Fruit fly (Drosophila melanogaster) whole organism: Measurements from ENCODE around the gene Dhod.

Experiments used
- CG8478 ChIP-seq: fragments of >200 bp; optimal IDR thresholded peaks from 2 replicates; lab custom pipeline; 2018; ENCODE audit warnings: inconsistent platforms
- Dll ChIP-seq: fragments of >200 bp; optimal IDR thresholded peaks from 2 replicates; lab custom pipeline; 2017
- EcR ChIP-seq, 2 experiments: fragments of >200 bp; optimal IDR thresholded peaks; 2 replicates each; lab custom pipeline; 2017; ENCODE audit warnings: missing biosample characterization in 2 of 2, missing genetic modification characterization in 2 of 2, missing genetic modification reagents in 2 of 2
- pan ChIP-seq: fragments of >200 bp; optimal IDR thresholded peaks from 2 replicates; lab custom pipeline; 2017
- psq ChIP-seq: fragments of >200 bp; optimal IDR thresholded peaks from 2 replicates; lab custom pipeline; 2017
- usp ChIP-seq: fragments of >200 bp; optimal IDR thresholded peaks from 2 replicates; lab custom pipeline; 2017; ENCODE audit warnings: missing biosample characterization, missing genetic modification characterization, mixed read lengths

DNA sequence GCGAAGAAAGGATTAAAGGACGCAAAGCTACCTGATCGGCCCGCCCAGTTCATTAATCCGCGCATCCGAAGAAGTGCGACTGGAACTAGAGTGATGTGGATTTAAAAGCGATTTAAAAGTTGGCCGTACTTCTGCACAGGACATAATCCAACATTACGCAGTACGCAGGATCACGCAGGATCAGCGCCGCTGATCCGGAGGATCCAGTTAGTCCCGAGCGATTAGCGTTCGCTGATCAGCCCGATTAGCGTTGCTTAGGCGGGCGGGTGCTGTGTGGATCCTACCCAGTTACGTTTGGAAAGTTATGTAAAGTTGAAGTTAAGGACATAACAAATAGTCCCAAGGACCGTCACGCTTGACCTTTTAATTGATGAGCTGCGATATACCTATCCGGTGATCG is 46.5 kb upstream of the Dhod start:
- TF ChIP-seq pan (lab: Kevin White, UChicago), result no peak
- no peak for TF ChIP-seq CG8478
- no peak for TF ChIP-seq psq (lab: Kevin White, UChicago)
- TF ChIP-seq Dll (lab: Kevin White, UChicago), result no peak
- TF ChIP-seq EcR (GFP tag; optimal IDR thresholded peaks at IDR 0.05; lab: Kevin White, UChicago), result no peak
- no peak for TF ChIP-seq usp (GFP tag; lab: Kevin White, UChicago)
